Fruit fly (Drosophila melanogaster): ENCODE data around the gene Mms19.

dm6 chr3R:5213309-5213708 lies 19.0 kb upstream of the Mms19 start:
- TF ChIP-seq gl (tag; optimal IDR thresholded peaks at IDR 0.05) = peak; percentile 13
- no peak for TF ChIP-seq rn (GFP tag; IDR thresholded peaks at IDR 0.05)
- no peak for TF ChIP-seq D1 (tag; optimal IDR thresholded peaks at IDR 0.05)
- no peak for TF ChIP-seq CG9948 (tag; optimal IDR thresholded peaks at IDR 0.05)
- no peak for TF ChIP-seq CG34367 (tag; optimal IDR thresholded peaks at IDR 0.05)
- TF ChIP-seq CG17806 (tag; optimal IDR thresholded peaks at IDR 0.05) = no peak
- no peak for TF ChIP-seq Snoo (tag; optimal IDR thresholded peaks at IDR 0.05)
- no peak for TF ChIP-seq fd96Ca (GFP tag; IDR thresholded peaks at IDR 0.05)
- TF ChIP-seq CG13204 (GFP tag; optimal IDR thresholded peaks at IDR 0.05) = peak; percentile 86

Measured in whole organism, pupa.